Fruit fly (Drosophila melanogaster): Measurements from ENCODE around the gene CG2246.

- TF ChIP-seq CG8478 (optimal IDR thresholded peaks at IDR 0.05), result no peak
- no peak for TF ChIP-seq CTCF (optimal IDR thresholded peaks at IDR 0.05)
Observed at dm6 chr3R:30649661-30650060, 48.4 kb upstream of the CG2246 start, which contains the start of gene CG34433.
